Fruit fly (Drosophila melanogaster) whole organism, embryonic: ENCODE data around the gene shi.

ENCODE experiments used
- Asciz ChIP-seq: fragments of 200-800 bp; sonication (Bioruptor generic); optimal IDR thresholded peaks from 2 replicates; lab custom pipeline; 2017; ENCODE audit warnings: missing biosample characterization, mild to moderate bottlenecking, missing genetic modification characterization, missing genetic modification reagents
- BEAF-32 ChIP-seq: fragments of 200-800 bp; sonication (Bioruptor generic); optimal IDR thresholded peaks from 3 replicates; lab custom pipeline; 2017; ENCODE audit warnings: missing biosample characterization, missing genetic modification characterization, mild to moderate bottlenecking, moderate library complexity, missing genetic modification reagents
- CG10267 ChIP-seq: fragments of 200-800 bp; sonication (Bioruptor generic); optimal IDR thresholded peaks from 2 replicates; lab custom pipeline; 2018; ENCODE audit warnings: missing biosample characterization, mild to moderate bottlenecking, missing genetic modification characterization, moderate library complexity
- CG13287 ChIP-seq: fragments of 200-800 bp; sonication (Bioruptor generic); IDR thresholded peaks from 2 replicates; pipeline ENCODE4 v1.3.6; 2022; ENCODE audit warnings: missing biosample characterization, missing genetic modification characterization; ENCODE audit not compliant: partially characterized antibody
- CG14667 ChIP-seq: fragments of 200-800 bp; sonication (Bioruptor generic); IDR thresholded peaks from 2 replicates; pipeline ENCODE4 v1.3.6; 2022; ENCODE audit warnings: missing biosample characterization, missing genetic modification characterization
- CG14710 ChIP-seq: fragments of 200-800 bp; sonication (Bioruptor generic); optimal IDR thresholded peaks from 3 replicates; lab custom pipeline; 2019; ENCODE audit warnings: missing biosample characterization, mild to moderate bottlenecking, missing genetic modification characterization, moderate library complexity
- CG16813 ChIP-seq: fragments of 200-800 bp; sonication (Bioruptor generic); IDR thresholded peaks from 3 replicates; pipeline ENCODE4 v1.3.6; 2022; ENCODE audit warnings: missing biosample characterization, missing genetic modification characterization; ENCODE audit not compliant: partially characterized antibody
- CG17568 ChIP-seq: fragments of 200-800 bp; sonication (Bioruptor generic); optimal IDR thresholded peaks from 2 replicates; lab custom pipeline; 2018; ENCODE audit warnings: missing biosample characterization, mild to moderate bottlenecking, missing genetic modification characterization, moderate library complexity
- CG17912 ChIP-seq: fragments of 200-800 bp; sonication (Bioruptor generic); optimal IDR thresholded peaks from 2 replicates; lab custom pipeline; 2018; ENCODE audit warnings: missing biosample characterization, mild to moderate bottlenecking, missing genetic modification characterization
- CG18476 ChIP-seq: fragments of 200-800 bp; sonication (Bioruptor generic); optimal IDR thresholded peaks from 2 replicates; lab custom pipeline; 2016; ENCODE audit warnings: missing biosample characterization, mild to moderate bottlenecking, missing genetic modification characterization
- CG18619 ChIP-seq: fragments of 200-800 bp; sonication (Bioruptor generic); optimal IDR thresholded peaks from 3 replicates; lab custom pipeline; 2017; ENCODE audit warnings: missing biosample characterization, mild to moderate bottlenecking, missing genetic modification characterization
- CG2116 ChIP-seq: fragments of 200-800 bp; sonication (Bioruptor generic); optimal IDR thresholded peaks from 3 replicates; lab custom pipeline; 2018; ENCODE audit warnings: missing biosample characterization, mild to moderate bottlenecking, missing genetic modification characterization
- CG5180 ChIP-seq: fragments of 200-800 bp; sonication (Bioruptor generic); optimal IDR thresholded peaks from 3 replicates; lab custom pipeline; 2017; ENCODE audit warnings: missing biosample characterization, missing genetic modification characterization, mild to moderate bottlenecking, moderate library complexity, missing genetic modification reagents
- CG5245 ChIP-seq: fragments of 200-800 bp; sonication (Bioruptor generic); optimal IDR thresholded peaks from 3 replicates; lab custom pipeline; 2016; ENCODE audit warnings: missing biosample characterization, missing genetic modification characterization
- CG6765 ChIP-seq: fragments of 200-800 bp; sonication (Bioruptor generic); optimal IDR thresholded peaks from 3 replicates; lab custom pipeline; 2017; ENCODE audit warnings: missing biosample characterization, mild to moderate bottlenecking, missing genetic modification characterization
- CG6813 ChIP-seq: fragments of 200-800 bp; sonication (Bioruptor generic); optimal IDR thresholded peaks from 2 replicates; lab custom pipeline; 2017; ENCODE audit warnings: missing biosample characterization, missing genetic modification characterization, mild to moderate bottlenecking, moderate library complexity, missing genetic modification reagents
- CG7745 ChIP-seq: fragments of 200-800 bp; sonication (Bioruptor generic); optimal IDR thresholded peaks from 2 replicates; lab custom pipeline; 2018; ENCODE audit warnings: missing biosample characterization, mild to moderate bottlenecking, missing genetic modification characterization, moderate library complexity
- CG8924 ChIP-seq: fragments of 200-800 bp; optimal IDR thresholded peaks from 3 replicates; lab custom pipeline; 2019; ENCODE audit warnings: missing biosample characterization, mild to moderate bottlenecking, missing genetic modification characterization, moderate library complexity
- CG9876 ChIP-seq: fragments of 200-800 bp; sonication (Bioruptor generic); optimal IDR thresholded peaks from 2 replicates; lab custom pipeline; 2016; ENCODE audit warnings: missing biosample characterization, missing genetic modification characterization
- CkIIα-i1 ChIP-seq: fragments of 200-800 bp; sonication (Bioruptor generic); IDR thresholded peaks from 2 replicates; pipeline ENCODE4 v1.3.6; 2022; ENCODE audit warnings: missing biosample characterization, missing genetic modification characterization
- Dref ChIP-seq: fragments of 200-800 bp; sonication (Bioruptor generic); IDR thresholded peaks from 2 replicates; pipeline ENCODE4 v1.3.6; 2022; ENCODE audit warnings: missing biosample characterization, missing genetic modification characterization
- E2f2 ChIP-seq: fragments of 200-800 bp; sonication (Bioruptor generic); IDR thresholded peaks from 2 replicates; pipeline ENCODE4 v1.3.6; 2022; ENCODE audit warnings: missing biosample characterization, missing genetic modification characterization
- Ets65A ChIP-seq: fragments of 200-800 bp; sonication (Bioruptor generic); peaks from one replicate; lab custom pipeline; 2016; ENCODE audit warnings: missing biosample characterization, missing genetic modification characterization
- HLH4C ChIP-seq: fragments of 200-800 bp; sonication (Bioruptor generic); IDR thresholded peaks from 3 replicates; pipeline ENCODE4 v1.3.6; 2022; ENCODE audit warnings: missing biosample characterization, missing genetic modification characterization; ENCODE audit not compliant: partially characterized antibody
- Med ChIP-seq: fragments of 200-800 bp; sonication (Bioruptor generic); peaks from one replicate; lab custom pipeline; 2016; ENCODE audit warnings: missing biosample characterization, missing genetic modification characterization, mild to moderate bottlenecking, inconsistent platforms, moderate library complexity
- Rfx ChIP-seq: fragments of 200-800 bp; sonication (Bioruptor generic); IDR thresholded peaks from 2 replicates; pipeline ENCODE4 v1.3.6; 2022; ENCODE audit warnings: missing biosample characterization, missing genetic modification characterization
- Sox102F ChIP-seq: fragments of 200-800 bp; sonication (Bioruptor generic); optimal IDR thresholded peaks from 2 replicates; lab custom pipeline; 2018; ENCODE audit warnings: missing biosample characterization, mild to moderate bottlenecking, missing genetic modification characterization, moderate library complexity
- Sry-δ ChIP-seq: fragments of 200-800 bp; sonication (Bioruptor generic); optimal IDR thresholded peaks from 2 replicates; lab custom pipeline; 2016; ENCODE audit warnings: missing biosample characterization, missing genetic modification characterization
- abd-A ChIP-seq: fragments of 200-800 bp; sonication (Bioruptor generic); optimal IDR thresholded peaks from 3 replicates; lab custom pipeline; 2019; ENCODE audit warnings: missing biosample characterization, mild to moderate bottlenecking, missing genetic modification characterization, moderate library complexity
- disco-r ChIP-seq: fragments of 200-800 bp; sonication (Bioruptor generic); optimal IDR thresholded peaks from 2 replicates; lab custom pipeline; 2016; ENCODE audit warnings: missing biosample characterization, missing genetic modification characterization
- hbn ChIP-seq: fragments of 200-800 bp; sonication (Bioruptor generic); IDR thresholded peaks from 2 replicates; pipeline ENCODE4 v1.3.6; 2022; ENCODE audit warnings: missing biosample characterization, missing genetic modification characterization; ENCODE audit not compliant: partially characterized antibody
- hth ChIP-seq: fragments of >200 bp; optimal IDR thresholded peaks from 2 replicates; lab custom pipeline; 2017; ENCODE audit warnings: inconsistent platforms
- lov ChIP-seq, 2 experiments: fragments of 200-800 bp in 1 of 2; fragments of >200 bp in 1 of 2; sonication (Bioruptor generic) in 1 of 2; IDR thresholded peaks in 1 of 2; optimal IDR thresholded peaks in 1 of 2; 2 replicates in 1 of 2; 3 replicates in 1 of 2; pipeline versions ENCODE4 v1.3.6 to Lab custom; 2017 to 2022; ENCODE audit warnings: missing biosample characterization in 1 of 2, missing genetic modification characterization in 1 of 2
- luna ChIP-seq: fragments of 200-800 bp; sonication (Bioruptor generic); optimal IDR thresholded peaks from 2 replicates; lab custom pipeline; 2016; ENCODE audit warnings: missing biosample characterization, missing genetic modification characterization
- maf-S ChIP-seq: fragments of 200-800 bp; sonication (Bioruptor generic); optimal IDR thresholded peaks from 2 replicates; lab custom pipeline; 2016; ENCODE audit warnings: missing biosample characterization, missing genetic modification characterization
- mld ChIP-seq: fragments of 200-800 bp; sonication (Bioruptor generic); IDR thresholded peaks from 3 replicates; pipeline ENCODE4 v1.3.6; 2022; ENCODE audit warnings: missing biosample characterization, missing genetic modification characterization; ENCODE audit not compliant: partially characterized antibody
- nmo ChIP-seq: fragments of 200-800 bp; sonication (Bioruptor generic); optimal IDR thresholded peaks from 2 replicates; lab custom pipeline; 2018; ENCODE audit warnings: missing biosample characterization, mild to moderate bottlenecking, missing genetic modification characterization, moderate library complexity
- pb ChIP-seq: fragments of 200-800 bp; sonication (Bioruptor generic); optimal IDR thresholded peaks from 3 replicates; lab custom pipeline; 2016; ENCODE audit warnings: missing biosample characterization, missing genetic modification characterization
- peb ChIP-seq: fragments of 200-800 bp; sonication (Bioruptor generic); IDR thresholded peaks from 2 replicates; pipeline ENCODE4 v1.3.6; 2022; ENCODE audit warnings: missing biosample characterization, missing genetic modification characterization
- pzg ChIP-seq: fragments of 200-800 bp; sonication (Bioruptor generic); optimal IDR thresholded peaks from 3 replicates; lab custom pipeline; 2018; ENCODE audit warnings: missing biosample characterization, mild to moderate bottlenecking, missing genetic modification characterization, moderate library complexity
- ro ChIP-seq: fragments of 200-800 bp; sonication (Bioruptor generic); IDR thresholded peaks from 2 replicates; pipeline ENCODE4 v1.3.6; 2022; ENCODE audit warnings: missing biosample characterization, missing genetic modification characterization
- scrt ChIP-seq: fragments of 200-800 bp; sonication (Bioruptor generic); optimal IDR thresholded peaks from 2 replicates; lab custom pipeline; 2018; ENCODE audit warnings: missing biosample characterization, mild to moderate bottlenecking, missing genetic modification characterization, moderate library complexity
- sens ChIP-seq: fragments of 200-800 bp; sonication (Bioruptor generic); peaks from one replicate; lab custom pipeline; 2016; ENCODE audit warnings: missing biosample characterization, missing genetic modification characterization
- slou ChIP-seq: fragments of 200-800 bp; sonication (Bioruptor generic); optimal IDR thresholded peaks from 3 replicates; lab custom pipeline; 2016; ENCODE audit warnings: missing biosample characterization, missing genetic modification characterization
- stwl ChIP-seq: fragments of 200-800 bp; sonication (Bioruptor generic); optimal IDR thresholded peaks from 3 replicates; lab custom pipeline; 2018; ENCODE audit warnings: missing biosample characterization, mild to moderate bottlenecking, missing genetic modification characterization, moderate library complexity
- zen ChIP-seq: fragments of 200-800 bp; sonication (Bioruptor generic); optimal IDR thresholded peaks from 3 replicates; lab custom pipeline; 2018; ENCODE audit warnings: missing biosample characterization, mild to moderate bottlenecking, missing genetic modification characterization, moderate library complexity
- zen2 ChIP-seq: fragments of 200-800 bp; sonication (Bioruptor generic); IDR thresholded peaks from 3 replicates; pipeline ENCODE4 v1.3.6; 2022; ENCODE audit warnings: missing biosample characterization, missing genetic modification characterization; ENCODE audit not compliant: partially characterized antibody
- zfh1 ChIP-seq: fragments of 200-800 bp; sonication (Bioruptor generic); IDR thresholded peaks from 3 replicates; pipeline ENCODE4 v1.3.6; 2022; ENCODE audit warnings: missing biosample characterization, missing genetic modification characterization

Gene shi

DNA sequence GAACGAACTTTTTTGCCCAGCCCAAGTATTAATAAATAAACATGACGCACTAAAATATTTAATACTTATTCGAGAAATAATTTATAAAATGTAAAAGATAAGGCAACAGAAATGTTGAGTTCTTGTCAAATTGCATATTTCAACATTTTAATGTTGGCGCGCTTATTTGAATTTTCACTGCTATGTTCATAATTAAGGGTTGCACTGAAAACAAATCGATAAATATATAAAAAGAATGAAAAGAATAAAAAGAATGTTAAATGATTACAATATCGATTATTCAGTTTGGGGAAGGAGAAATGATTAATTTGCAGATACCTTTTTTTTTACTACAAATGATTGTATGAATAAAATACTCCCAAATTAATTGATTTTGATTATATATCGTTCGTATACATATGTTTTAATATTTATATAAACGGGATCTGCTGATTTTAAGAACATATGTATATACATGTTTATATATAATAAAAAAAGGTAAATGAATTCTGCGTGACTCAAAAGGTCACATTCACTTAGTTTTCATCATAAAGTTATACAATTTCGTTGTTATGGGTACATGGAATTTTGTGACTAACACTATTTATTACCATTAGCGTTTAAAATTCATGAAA is 25.0 kb upstream of the shi start (continued):
- TF ChIP-seq Dref (GFP tag; lab: Robert Waterston, UW) (peak; percentile 57), CG17568 (GFP tag; lab: Kevin White, UChicago) (no peak), stwl (tag; lab: Kevin White, UChicago) (peak; percentile 48), BEAF-32 (GFP tag; lab: Kevin White, UChicago) (peak; percentile 54), CG18619 (GFP tag; lab: Kevin White, UChicago) (no peak), hbn (0 out of 2 replicates have a peak, but pooled peaks have one; percentile 11), CG13287 (GFP tag; lab: Robert Waterston, UW) (peak; percentile 42; the same call in 1 of the 2 replicates), abd-A (tag; lab: Kevin White, UChicago) (peak; percentile 34), CG16813 (no peak), CG7745 (tag; lab: Kevin White, UChicago) (no peak), CkIIα-i1 (GFP tag; lab: Robert Waterston, UW) (no peak), HLH4C (GFP tag; lab: Robert Waterston, UW) (peak; percentile 49; the same call in 1 of the 3 replicates), pzg (GFP tag; lab: Kevin White, UChicago) (peak; percentile 27), E2f2 (peak; percentile 82), CG10267 (tag; lab: Kevin White, UChicago) (peak; percentile 8), Sox102F (GFP tag; lab: Kevin White, UChicago) (no peak), sens (GFP tag; lab: Kevin White, UChicago) (peak; percentile 8), CG14710 (tag; lab: Kevin White, UChicago) (peak; percentile 14), CG2116 (peak; percentile 97), nmo (no peak), Sry-δ (GFP tag; lab: Kevin White, UChicago) (peak; percentile 32)
- TF ChIP-seq, all 482 proteins: peak for 29

DNA sequence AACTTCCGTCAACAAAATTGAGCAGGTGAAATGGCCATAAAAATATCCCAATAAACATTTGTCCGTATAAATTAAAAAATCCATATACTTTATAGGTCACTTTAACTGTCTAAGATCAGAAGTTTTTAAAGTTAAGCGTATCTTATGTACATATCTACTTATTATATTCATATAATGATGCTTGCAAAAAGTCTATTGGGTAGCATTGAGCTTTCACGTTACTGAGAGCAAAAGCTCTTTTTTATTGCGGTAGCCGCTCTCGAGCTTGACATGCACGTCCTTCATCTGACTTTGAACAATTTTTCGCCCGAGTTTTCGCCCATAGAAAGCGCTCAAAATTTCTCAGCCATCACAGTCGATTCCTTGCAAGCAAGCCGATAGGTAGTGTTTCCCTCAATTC is 24.1 kb upstream of the shi start, which contains the start of gene Gapdh2:
TSS of gene Gapdh2 (plus strand) at position 283 of the 400 bp plus-strand sequence.
- TF ChIP-seq zen (tag; lab: Kevin White, UChicago) (peak; percentile 97), slou (GFP tag; lab: Kevin White, UChicago) (peak; percentile 96), CG14667 (GFP tag; lab: Robert Waterston, UW) (peak; percentile 97), scrt (peak; percentile 99), lov (optimal IDR thresholded peaks at IDR 0.05; lab: Kevin White, UChicago) (no peak), lov (GFP tag; IDR thresholded peaks at IDR 0.05; lab: Robert Waterston, UW) (peak; percentile 98; the same call in 2 of the 3 replicates), mld (GFP tag; lab: Robert Waterston, UW) (no peak), CG17912 (GFP tag; lab: Kevin White, UChicago) (peak; percentile 100), CG5180 (GFP tag; lab: Kevin White, UChicago) (peak; percentile 95), Ets65A (GFP tag; lab: Kevin White, UChicago) (peak; percentile 96), luna (GFP tag; lab: Kevin White, UChicago) (peak; percentile 94), hth (no peak), CG18619 (GFP tag; lab: Kevin White, UChicago) (peak; percentile 99), CG9876 (peak; percentile 78), Asciz (GFP tag; lab: Kevin White, UChicago) (peak; percentile 99), Rfx (GFP tag; lab: Robert Waterston, UW) (peak; percentile 99), maf-S (peak; percentile 96), Med (peak; percentile 99), CG8924 (tag; lab: Kevin White, UChicago) (peak; percentile 100), CG5245 (GFP tag; lab: Kevin White, UChicago) (peak; percentile 98), CG18476 (GFP tag; lab: Kevin White, UChicago) (peak; percentile 99), pb (peak; percentile 89), peb (GFP tag; lab: Robert Waterston, UW) (peak; percentile 95), disco-r (peak; percentile 96), CG6765 (GFP tag; lab: Kevin White, UChicago) (peak; percentile 100), CG6813 (GFP tag; lab: Kevin White, UChicago) (peak; percentile 100), ro (no peak; the same call in 1 of the 2 replicates), zfh1 (peak; percentile 98), zen2 (GFP tag; lab: Robert Waterston, UW) (no peak)
